Worm (Caenorhabditis elegans) whole organism, L1 larva: Measurements from ENCODE around the gene clpr-2.

Experiments
- C04F5.9 ChIP-seq: sonication (generic microtip); optimal IDR thresholded peaks from 2 replicates; lab custom pipeline; 2016; ENCODE audit warnings: missing genetic modification characterization, missing compliant biosample characterization
- aha-1 ChIP-seq: fragments of 150-350 bp; optimal IDR thresholded peaks from 2 replicates; lab custom pipeline; 2014; ENCODE audit warnings: missing biosample characterization, missing genetic modification characterization
- alr-1 ChIP-seq: fragments of 200-800 bp; sonication (Bioruptor generic); optimal IDR thresholded peaks from 2 replicates; lab custom pipeline; 2018; ENCODE audit warnings: borderline replicate concordance, mild to moderate bottlenecking, missing genetic modification characterization, missing compliant biosample characterization
- aly-2 ChIP-seq: fragments of 150-350 bp; optimal IDR thresholded peaks from 2 replicates; lab custom pipeline; 2014; ENCODE audit warnings: missing biosample characterization, missing genetic modification characterization
- ama-1 ChIP-seq: fragments of 150-350 bp; optimal IDR thresholded peaks from 2 replicates; lab custom pipeline; 2014
- ceh-82 ChIP-seq, 3 experiments: fragments of 150-350 bp in 1 of 3; sonication (generic microtip) in 2 of 3; optimal IDR thresholded peaks; 2 replicates each; lab custom pipeline; 2014 to 2017; ENCODE audit warnings: missing biosample characterization in 3 of 3, missing genetic modification characterization in 3 of 3
- ceh-88 ChIP-seq: fragments of 200-800 bp; sonication (Bioruptor generic); IDR thresholded peaks from 2 replicates; pipeline ENCODE4 v1.3.6; 2022; ENCODE audit warnings: missing genetic modification characterization, missing compliant biosample characterization
- elt-2 ChIP-seq: sonication (generic microtip); optimal IDR thresholded peaks from 2 replicates; lab custom pipeline; 2016; ENCODE audit warnings: missing genetic modification characterization, mild to moderate bottlenecking, inconsistent platforms, missing compliant biosample characterization, missing genetic modification reagents
- ets-5 ChIP-seq: fragments of 200-800 bp; sonication (Bioruptor generic); IDR thresholded peaks from 2 replicates; pipeline ENCODE4 v1.3.6; 2022; ENCODE audit warnings: missing genetic modification characterization, missing compliant biosample characterization
- fkh-8 ChIP-seq: sonication (generic microtip); optimal IDR thresholded peaks from 2 replicates; lab custom pipeline; 2016; ENCODE audit warnings: mild to moderate bottlenecking, missing genetic modification characterization, missing compliant biosample characterization
- fos-1 ChIP-seq: fragments of 150-350 bp; optimal IDR thresholded peaks from 2 replicates; lab custom pipeline; 2014; ENCODE audit warnings: missing biosample characterization, missing genetic modification characterization
- grh-1 ChIP-seq: fragments of 200-800 bp; sonication (Bioruptor generic); IDR thresholded peaks from 2 replicates; pipeline ENCODE4 v1.3.6; 2022; ENCODE audit warnings: missing genetic modification reagents, missing genetic modification characterization, missing compliant biosample characterization
- hlh-17 ChIP-seq: fragments of 200-800 bp; sonication (Bioruptor generic); optimal IDR thresholded peaks from 2 replicates; lab custom pipeline; 2018; ENCODE audit warnings: missing genetic modification characterization, mild to moderate bottlenecking, missing compliant biosample characterization, moderate library complexity, borderline replicate concordance
- hlh-4 ChIP-seq: sonication (generic microtip); optimal IDR thresholded peaks from 2 replicates; lab custom pipeline; 2016; ENCODE audit warnings: mild to moderate bottlenecking, missing genetic modification characterization, missing compliant biosample characterization
- hpl-2 ChIP-seq: fragments of 150-350 bp; optimal IDR thresholded peaks from 2 replicates; lab custom pipeline; 2014; ENCODE audit warnings: missing biosample characterization, missing genetic modification reagents, missing genetic modification characterization
- irx-1 ChIP-seq: sonication (generic microtip); optimal IDR thresholded peaks from 2 replicates; lab custom pipeline; 2016; ENCODE audit warnings: missing genetic modification characterization, missing compliant biosample characterization
- isw-1 ChIP-seq: fragments of 200-800 bp; sonication (Bioruptor generic); IDR thresholded peaks from 2 replicates; pipeline ENCODE4 v1.3.6; 2022; ENCODE audit warnings: missing genetic modification characterization, missing compliant biosample characterization
- jun-1 ChIP-seq: fragments of 150-350 bp; optimal IDR thresholded peaks from 2 replicates; lab custom pipeline; 2014; ENCODE audit warnings: missing biosample characterization, missing genetic modification reagents, missing genetic modification characterization
- lin-13 ChIP-seq: fragments of 150-350 bp; optimal IDR thresholded peaks from 2 replicates; lab custom pipeline; 2014; ENCODE audit warnings: missing biosample characterization, missing genetic modification reagents, missing genetic modification characterization
- lin-35 ChIP-seq, 2 experiments: fragments of 150-350 bp; optimal IDR thresholded peaks; 2 replicates each; lab custom pipeline; 2014; ENCODE audit warnings: missing biosample characterization in 2 of 2, missing genetic modification characterization in 2 of 2, missing genetic modification reagents in 2 of 2
- lin-39 ChIP-seq: fragments of 150-350 bp; optimal IDR thresholded peaks from 2 replicates; lab custom pipeline; 2014; ENCODE audit warnings: missing biosample characterization, missing genetic modification reagents, missing genetic modification characterization
- lsy-2 ChIP-seq, 2 experiments: fragments of 150-350 bp; optimal IDR thresholded peaks; 2 replicates each; lab custom pipeline; 2014; ENCODE audit warnings: missing biosample characterization in 2 of 2, missing genetic modification characterization in 2 of 2
- mef-2 ChIP-seq: fragments of 150-350 bp; optimal IDR thresholded peaks from 2 replicates; lab custom pipeline; 2014; ENCODE audit warnings: missing biosample characterization, missing genetic modification characterization
- nhr-11 ChIP-seq: fragments of 150-350 bp; optimal IDR thresholded peaks from 2 replicates; lab custom pipeline; 2014; ENCODE audit warnings: missing biosample characterization, missing genetic modification characterization
- nhr-237 ChIP-seq: fragments of 150-350 bp; optimal IDR thresholded peaks from 2 replicates; lab custom pipeline; 2014; ENCODE audit warnings: missing biosample characterization, missing genetic modification characterization
- nhr-47 ChIP-seq: sonication (generic microtip); optimal IDR thresholded peaks from 2 replicates; lab custom pipeline; 2016; ENCODE audit warnings: mild to moderate bottlenecking, missing genetic modification characterization, moderate library complexity, missing compliant biosample characterization
- nhr-71 ChIP-seq: sonication (generic microtip); optimal IDR thresholded peaks from 2 replicates; lab custom pipeline; 2016; ENCODE audit warnings: mild to moderate bottlenecking, missing genetic modification characterization, moderate library complexity, missing compliant biosample characterization
- nhr-76 ChIP-seq: sonication (generic microtip); optimal IDR thresholded peaks from 2 replicates; lab custom pipeline; 2017; ENCODE audit warnings: missing biosample characterization, missing genetic modification characterization
- nhr-77 ChIP-seq: fragments of 150-350 bp; optimal IDR thresholded peaks from 2 replicates; lab custom pipeline; 2014; ENCODE audit warnings: missing biosample characterization, missing genetic modification characterization
- nhr-84 ChIP-seq: sonication (generic microtip); optimal IDR thresholded peaks from 2 replicates; lab custom pipeline; 2017; ENCODE audit warnings: missing biosample characterization, missing genetic modification characterization
- nhr-90 ChIP-seq: sonication (generic microtip); optimal IDR thresholded peaks from 2 replicates; lab custom pipeline; 2016; ENCODE audit warnings: mild to moderate bottlenecking, missing genetic modification characterization, missing compliant biosample characterization; ENCODE audit not compliant: poor library complexity
- pax-3 ChIP-seq: fragments of 200-800 bp; sonication (Bioruptor generic); optimal IDR thresholded peaks from 2 replicates; lab custom pipeline; 2018; ENCODE audit warnings: mild to moderate bottlenecking, missing genetic modification characterization, moderate library complexity, missing compliant biosample characterization
- pqm-1 ChIP-seq: sonication (generic microtip); optimal IDR thresholded peaks from 3 replicates; lab custom pipeline; 2017; ENCODE audit warnings: missing biosample characterization, missing genetic modification characterization
- rnt-1 ChIP-seq: sonication (generic microtip); optimal IDR thresholded peaks from 2 replicates; lab custom pipeline; 2016; ENCODE audit warnings: mild to moderate bottlenecking, missing genetic modification characterization, moderate library complexity, missing compliant biosample characterization
- snpc-4 ChIP-seq: fragments of 150-350 bp; optimal IDR thresholded peaks from 2 replicates; lab custom pipeline; 2014; ENCODE audit warnings: missing biosample characterization, missing genetic modification characterization
- snu-23 ChIP-seq: sonication (generic microtip); optimal IDR thresholded peaks from 2 replicates; lab custom pipeline; 2016; ENCODE audit warnings: missing genetic modification characterization, missing compliant biosample characterization
- sptf-1 ChIP-seq: fragments of 150-350 bp; optimal IDR thresholded peaks from 2 replicates; lab custom pipeline; 2014; ENCODE audit warnings: missing biosample characterization, missing genetic modification characterization
- swsn-7 ChIP-seq: sonication (generic microtip); optimal IDR thresholded peaks from 2 replicates; lab custom pipeline; 2016; ENCODE audit warnings: missing genetic modification characterization, missing compliant biosample characterization
- tbx-2 ChIP-seq: sonication (generic microtip); optimal IDR thresholded peaks from 2 replicates; lab custom pipeline; 2016; ENCODE audit warnings: missing genetic modification characterization, missing compliant biosample characterization
- tlp-1 ChIP-seq: fragments of 150-350 bp; optimal IDR thresholded peaks from 2 replicates; lab custom pipeline; 2014; ENCODE audit warnings: missing biosample characterization, missing genetic modification characterization
- unc-130 ChIP-seq: fragments of 150-350 bp; optimal IDR thresholded peaks from 2 replicates; lab custom pipeline; 2017; ENCODE audit warnings: missing biosample characterization, missing genetic modification characterization, inconsistent platforms
- unc-30 ChIP-seq: sonication (generic microtip); optimal IDR thresholded peaks from 2 replicates; lab custom pipeline; 2017; ENCODE audit warnings: missing biosample characterization, missing genetic modification characterization
- unc-86 ChIP-seq: sonication (generic microtip); optimal IDR thresholded peaks from 2 replicates; lab custom pipeline; 2016; ENCODE audit warnings: missing genetic modification characterization, missing compliant biosample characterization
- vab-15 ChIP-seq: sonication (generic microtip); optimal IDR thresholded peaks from 2 replicates; lab custom pipeline; 2017; ENCODE audit warnings: missing genotype, mild to moderate bottlenecking, missing genetic modification characterization, missing compliant biosample characterization
- zag-1 ChIP-seq: fragments of 150-350 bp; optimal IDR thresholded peaks from 2 replicates; lab custom pipeline; 2014; ENCODE audit warnings: missing biosample characterization, missing genetic modification characterization
- zip-4 ChIP-seq: fragments of 200-800 bp; sonication (Bioruptor generic); optimal IDR thresholded peaks from 2 replicates; lab custom pipeline; 2018; ENCODE audit warnings: mild to moderate bottlenecking, missing genetic modification characterization, moderate library complexity, missing compliant biosample characterization
- ztf-11 ChIP-seq, 2 experiments: sonication (generic microtip); optimal IDR thresholded peaks; 2 replicates each; lab custom pipeline; 2016 to 2017; ENCODE audit warnings: missing genetic modification characterization in 2 of 2, missing biosample characterization in 1 of 2, missing compliant biosample characterization in 1 of 2

clpr-2 gene

ce11 chrII:1285514-1285913 lies 26.8 kb downstream of the clpr-2 start, which contains the start of the genes Y57G7A.6 and Y57G7A.3:
Y57G7A.6 (minus strand) TSS chrII:1285614.
Y57G7A.3 (plus strand) TSS chrII:1285782.
- TF ChIP-seq hlh-17 (GFP tag; lab: Kevin White, UChicago) (no peak), hlh-4 (tag; lab: Kevin White, UChicago) (no peak), mef-2 (tag; lab: Kevin White, UChicago) (no peak), unc-130 (tag; lab: Kevin White, UChicago) (no peak), unc-86 (tag; lab: Kevin White, UChicago) (no peak), hpl-2 (no peak), unc-30 (tag; lab: Kevin White, UChicago) (no peak), lin-13 (GFP tag; lab: Kevin White, UChicago) (no peak), ets-5 (GFP tag; lab: Robert Waterston, UW) (no peak), nhr-76 (no peak), nhr-47 (tag; lab: Kevin White, UChicago) (no peak), ceh-88 (GFP tag; lab: Robert Waterston, UW) (no peak), snpc-4 (no peak), C04F5.9 (no peak), swsn-7 (tag; lab: Kevin White, UChicago) (no peak), grh-1 (GFP tag; lab: Robert Waterston, UW) (no peak), lin-39 (tag; lab: Kevin White, UChicago) (no peak)

ce11 chrII:1293157-1293556 lies 34.4 kb downstream of the clpr-2 start, which contains the start of gene srz-64:
srz-64 (minus strand) TSS chrII:1293257.
- no peak for TF ChIP-seq rnt-1
- TF ChIP-seq alr-1 (tag; lab: Kevin White, UChicago), result no peak
- no peak for TF ChIP-seq elt-2
- no peak for TF ChIP-seq nhr-77
- TF ChIP-seq vab-15, result no peak
- TF ChIP-seq nhr-11 (tag; lab: Kevin White, UChicago), result no peak
- no peak for TF ChIP-seq ama-1 (lab: Kevin White, UChicago)
- TF ChIP-seq nhr-84 (tag; lab: Kevin White, UChicago), result no peak
- no peak for TF ChIP-seq unc-86 (tag; lab: Kevin White, UChicago)
- TF ChIP-seq tlp-1 (tag; lab: Kevin White, UChicago), result no peak
- TF ChIP-seq jun-1 (tag; lab: Kevin White, UChicago), result no peak
- no peak for TF ChIP-seq fos-1 (tag; lab: Kevin White, UChicago)
- TF ChIP-seq tbx-2, result no peak
- TF ChIP-seq pqm-1 (tag; lab: Kevin White, UChicago), result no peak

ce11 chrII:1295776-1296175 lies 37.0 kb downstream of the clpr-2 start, which contains the start of gene Y57G7A.2:
Y57G7A.2 (plus strand) TSS chrII:1296076.
- TF ChIP-seq nhr-47 (tag; lab: Kevin White, UChicago), result no peak
- no peak for TF ChIP-seq nhr-77
- no peak for TF ChIP-seq nhr-237
- TF ChIP-seq nhr-11 (tag; lab: Kevin White, UChicago), result no peak
- no peak for TF ChIP-seq hpl-2
- no peak for TF ChIP-seq hlh-17 (GFP tag; lab: Kevin White, UChicago)
- no peak for TF ChIP-seq ceh-82 (tag; optimal IDR thresholded peaks at IDR 0.05; lab: Kevin White, UChicago)
- no peak for TF ChIP-seq lin-13 (GFP tag; lab: Kevin White, UChicago)
- TF ChIP-seq isw-1 (GFP tag; lab: Robert Waterston, UW), result no peak
- TF ChIP-seq lin-39 (tag; lab: Kevin White, UChicago), result no peak

ce11 chrII:1297044-1297696 lies 38.4 kb downstream of the clpr-2 start:
- TF ChIP-seq jun-1 (tag; lab: Kevin White, UChicago) (no peak), aly-2 (tag; lab: Kevin White, UChicago) (no peak), nhr-90 (tag; lab: Kevin White, UChicago) (no peak), unc-86 (tag; lab: Kevin White, UChicago) (no peak), zag-1 (tag; lab: Kevin White, UChicago) (no peak), fkh-8 (tag; lab: Kevin White, UChicago) (no peak), irx-1 (tag; lab: Kevin White, UChicago) (no peak), nhr-71 (tag; lab: Kevin White, UChicago) (peak; percentile 1), lsy-2 (tag; optimal IDR thresholded peaks at IDR 0.05; lab: Kevin White, UChicago) (peak in 1 of 2 experiments; percentile 15), aha-1 (tag; lab: Kevin White, UChicago) (no peak), pax-3 (tag; lab: Kevin White, UChicago) (no peak), ztf-11 (tag; optimal IDR thresholded peaks at IDR 0.05; lab: Kevin White, UChicago) (no peak), swsn-7 (tag; lab: Kevin White, UChicago) (peak; percentile 23), zip-4 (GFP tag; lab: Kevin White, UChicago) (no peak), sptf-1 (tag; lab: Kevin White, UChicago) (no peak), snu-23 (GFP tag; lab: Kevin White, UChicago) (no peak), snpc-4 (no peak), C04F5.9 (no peak), ceh-88 (GFP tag; lab: Robert Waterston, UW) (no peak), lin-35 (GFP tag; optimal IDR thresholded peaks at IDR 0.05; lab: Kevin White, UChicago) (no peak), tbx-2 (no peak)
